Worm (Caenorhabditis elegans): ENCODE results near the gene npr-18.

DNA sequence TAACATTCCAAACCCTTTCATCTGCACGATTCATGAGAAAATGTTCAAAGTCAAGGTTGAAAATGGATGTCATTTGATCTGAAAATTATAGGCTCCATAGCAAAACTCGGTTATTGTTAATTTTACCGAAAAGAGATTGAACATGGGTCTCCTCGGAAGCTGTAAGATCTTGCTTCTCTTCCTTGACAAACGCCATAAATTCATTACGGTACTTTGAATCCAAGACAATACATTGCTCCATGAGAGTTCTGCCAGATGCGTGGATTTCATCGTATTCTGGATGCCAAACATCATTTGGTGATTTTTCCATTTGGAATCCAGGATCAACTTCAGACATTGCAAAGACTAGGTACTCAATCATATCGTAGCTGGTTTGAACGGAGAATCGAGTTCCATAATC, 24.6 kb upstream of the npr-18 start:
- TF ChIP-seq W03F9.2 (tag; optimal IDR thresholded peaks at IDR 0.05) (no peak), dao-5 (tag; optimal IDR thresholded peaks at IDR 0.05) (no peak), him-1 (tag; optimal IDR thresholded peaks at IDR 0.05) (no peak)
